Worm (Caenorhabditis elegans) whole organism, L4/young adult: ENCODE measurements around the gene gpa-4.

Experiments used
- W03F9.2 ChIP-seq: fragments of 150-350 bp; optimal IDR thresholded peaks from 2 replicates; lab custom pipeline; 2014; ENCODE audit warnings: missing biosample characterization, missing genetic modification characterization
- dao-5 ChIP-seq: sonication (generic microtip); optimal IDR thresholded peaks from 2 replicates; lab custom pipeline; 2016; ENCODE audit warnings: missing genotype, missing genetic modification characterization, moderate library complexity, missing compliant biosample characterization
- him-1 ChIP-seq: sonication (generic microtip); optimal IDR thresholded peaks from 2 replicates; lab custom pipeline; 2016; ENCODE audit warnings: missing genotype, missing genetic modification reagents, missing genetic modification characterization, missing compliant biosample characterization

DNA sequence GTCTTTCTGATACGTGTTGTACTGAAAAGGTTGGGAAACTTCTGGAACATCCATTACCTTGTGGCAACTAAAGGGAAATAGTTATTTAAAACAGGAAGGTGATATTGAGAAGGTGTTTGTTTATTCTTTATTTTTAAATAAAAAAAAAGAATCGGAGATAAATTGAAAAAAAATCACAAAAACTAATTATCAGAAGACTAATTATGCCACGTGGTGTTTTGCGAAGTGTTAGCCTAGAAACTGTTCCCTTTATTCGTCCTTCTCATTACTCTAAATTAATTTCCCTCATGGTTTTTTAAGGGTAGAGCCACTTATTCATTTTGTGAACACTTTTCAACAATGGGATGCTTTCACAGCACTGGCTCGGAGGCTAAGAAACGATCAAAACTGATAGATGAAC lies at the start of gene gpa-4:
- TF ChIP-seq him-1 (no peak), W03F9.2 (no peak), dao-5 (tag; lab: Kevin White, UChicago) (no peak)
